Fruit fly (Drosophila melanogaster) whole organism, adult: ENCODE measurements around the gene Archease.

Experiments
- CG11617 ChIP-seq: fragments of 200-800 bp; sonication (Bioruptor generic); optimal IDR thresholded peaks from 2 replicates; lab custom pipeline; 2017; ENCODE audit warnings: mild to moderate bottlenecking, missing biosample characterization, missing genetic modification reagents, missing genetic modification characterization
- CG12768 ChIP-seq: fragments of 200-800 bp; sonication (Bioruptor generic); optimal IDR thresholded peaks from 2 replicates; lab custom pipeline; 2017; ENCODE audit warnings: missing biosample characterization, missing genetic modification characterization, mild to moderate bottlenecking, moderate library complexity, missing genetic modification reagents
- CG14711 ChIP-seq: fragments of 200-800 bp; sonication (Bioruptor generic); optimal IDR thresholded peaks from 2 replicates; lab custom pipeline; 2018; ENCODE audit warnings: missing biosample characterization, mild to moderate bottlenecking, missing genetic modification characterization, moderate library complexity
- CG1620 ChIP-seq: fragments of 200-800 bp; sonication (Bioruptor generic); optimal IDR thresholded peaks from 2 replicates; lab custom pipeline; 2016; ENCODE audit warnings: missing biosample characterization, missing genetic modification characterization
- CG33017 ChIP-seq: fragments of 200-800 bp; sonication (Bioruptor generic); optimal IDR thresholded peaks from 2 replicates; lab custom pipeline; 2018; ENCODE audit warnings: missing biosample characterization, mild to moderate bottlenecking, missing genetic modification characterization, moderate library complexity
- CG5204 ChIP-seq: fragments of 200-800 bp; sonication (Bioruptor generic); optimal IDR thresholded peaks from 2 replicates; lab custom pipeline; 2016; ENCODE audit warnings: missing biosample characterization, missing genetic modification characterization
- CG7045 ChIP-seq: fragments of 200-800 bp; sonication (Bioruptor generic); optimal IDR thresholded peaks from 2 replicates; lab custom pipeline; 2017; ENCODE audit warnings: missing biosample characterization, mild to moderate bottlenecking, missing genetic modification characterization
- CG7101 ChIP-seq: fragments of 200-800 bp; sonication (Bioruptor generic); optimal IDR thresholded peaks from 2 replicates; lab custom pipeline; 2018; ENCODE audit warnings: missing biosample characterization, mild to moderate bottlenecking, missing genetic modification characterization, moderate library complexity
- Clk ChIP-seq: fragments of 200-800 bp; sonication (Bioruptor generic); optimal IDR thresholded peaks from 2 replicates; lab custom pipeline; 2017; ENCODE audit warnings: missing biosample characterization, missing genetic modification characterization
- Crg-1 ChIP-seq: fragments of 200-800 bp; sonication (Bioruptor generic); optimal IDR thresholded peaks from 2 replicates; lab custom pipeline; 2016; ENCODE audit warnings: missing biosample characterization, missing genetic modification characterization
- Hr96 ChIP-seq: fragments of 200-800 bp; sonication (Bioruptor generic); optimal IDR thresholded peaks from 2 replicates; lab custom pipeline; 2016; ENCODE audit warnings: missing biosample characterization, missing genetic modification characterization
- Mnt ChIP-seq: fragments of 200-800 bp; sonication (Bioruptor generic); optimal IDR thresholded peaks from 2 replicates; lab custom pipeline; 2016; ENCODE audit warnings: missing biosample characterization, mild to moderate bottlenecking, missing genetic modification characterization
- bab1 ChIP-seq: fragments of 200-800 bp; sonication (Bioruptor generic); optimal IDR thresholded peaks from 3 replicates; lab custom pipeline; 2019; ENCODE audit warnings: missing biosample characterization, mild to moderate bottlenecking, missing genetic modification characterization, moderate library complexity
- cic ChIP-seq: fragments of 200-800 bp; sonication (Bioruptor generic); optimal IDR thresholded peaks from 2 replicates; lab custom pipeline; 2017; ENCODE audit warnings: missing biosample characterization, mild to moderate bottlenecking, missing genetic modification characterization, moderate library complexity
- cnc ChIP-seq, 2 experiments: fragments of >200 bp; optimal IDR thresholded peaks; 2 replicates each; lab custom pipeline; 2017
- kay ChIP-seq: fragments of 200-800 bp; sonication (Bioruptor generic); peaks from one replicate; lab custom pipeline; 2016; ENCODE audit warnings: missing biosample characterization, missing genetic modification characterization, borderline replicate concordance
- ovo ChIP-seq: fragments of 200-800 bp; sonication (Bioruptor generic); optimal IDR thresholded peaks from 2 replicates; lab custom pipeline; 2016; ENCODE audit warnings: missing biosample characterization, missing genetic modification characterization
- pad ChIP-seq: fragments of 200-800 bp; sonication (Bioruptor generic); optimal IDR thresholded peaks from 3 replicates; lab custom pipeline; 2017; ENCODE audit warnings: missing biosample characterization, missing genetic modification characterization, mild to moderate bottlenecking, moderate library complexity, missing genetic modification reagents
- tj ChIP-seq: fragments of 200-800 bp; sonication (Bioruptor generic); optimal IDR thresholded peaks from 3 replicates; lab custom pipeline; 2017; ENCODE audit warnings: missing biosample characterization, mild to moderate bottlenecking, missing genetic modification characterization, moderate library complexity
- toe ChIP-seq: fragments of 200-800 bp; sonication (Bioruptor generic); optimal IDR thresholded peaks from 2 replicates; lab custom pipeline; 2016; ENCODE audit warnings: missing biosample characterization, missing genetic modification characterization

Gene Archease

DNA sequence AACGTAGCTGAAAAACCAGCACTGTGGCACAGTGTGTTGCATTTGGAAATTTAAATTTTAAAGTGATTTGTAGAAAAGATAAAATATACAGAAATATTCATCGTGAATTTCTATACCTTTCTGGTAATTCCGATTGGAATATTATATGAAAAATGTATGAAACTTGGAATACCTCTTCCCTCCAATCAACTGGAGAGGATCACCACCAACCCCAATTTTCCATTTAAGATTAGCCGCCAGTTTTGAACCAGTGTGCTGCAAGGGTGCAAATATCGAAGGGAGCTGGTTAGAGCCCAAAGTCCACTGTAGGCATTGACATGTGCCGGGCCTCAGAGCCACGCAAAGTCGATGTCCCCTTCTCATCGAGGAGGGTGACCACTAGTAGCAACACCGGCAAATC lies 19.6 kb downstream of the Archease start:
- TF ChIP-seq CG11617 (GFP tag; lab: Kevin White, UChicago) (no peak), CG5204 (GFP tag; lab: Kevin White, UChicago) (no peak), CG7101 (tag; lab: Kevin White, UChicago) (no peak), cnc (optimal IDR thresholded peaks at IDR 0.05; lab: Kevin White, UChicago) (no peak), bab1 (GFP tag; lab: Kevin White, UChicago) (no peak), Clk (GFP tag; lab: Kevin White, UChicago) (no peak), tj (GFP tag; lab: Kevin White, UChicago) (no peak), Hr96 (GFP tag; lab: Kevin White, UChicago) (no peak), CG14711 (tag; lab: Kevin White, UChicago) (no peak)

DNA sequence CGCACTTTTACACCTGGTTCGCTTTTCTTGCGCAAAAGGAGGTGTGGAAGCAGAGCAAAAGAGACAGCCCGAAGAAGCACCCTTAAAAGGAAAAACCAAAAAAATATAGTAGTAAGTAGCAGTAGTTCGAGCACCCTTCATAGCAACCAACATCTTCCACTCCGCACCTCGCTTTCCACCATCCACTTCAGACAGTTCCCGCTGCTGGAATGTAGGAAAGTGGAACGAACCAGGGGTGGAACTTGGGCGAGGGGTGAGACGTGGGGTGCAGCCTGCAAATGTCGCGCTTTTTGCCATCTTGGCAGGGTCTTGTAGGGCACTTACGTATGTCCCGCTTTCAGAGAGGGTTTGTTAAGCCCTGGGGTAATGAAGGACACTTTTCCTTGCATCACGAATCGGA lies 20.5 kb downstream of the Archease start:
- TF ChIP-seq CG1620 (GFP tag; lab: Kevin White, UChicago) = no peak
- TF ChIP-seq Crg-1 (GFP tag; lab: Kevin White, UChicago) = no peak
- TF ChIP-seq CG7045 (GFP tag; lab: Kevin White, UChicago) = no peak
- TF ChIP-seq CG5204 (GFP tag; lab: Kevin White, UChicago) = no peak
- no peak for TF ChIP-seq CG7101 (tag; lab: Kevin White, UChicago)
- no peak for TF ChIP-seq toe (GFP tag; lab: Kevin White, UChicago)
- TF ChIP-seq cic (GFP tag; lab: Kevin White, UChicago) = no peak
- no peak for TF ChIP-seq CG33017 (tag; lab: Kevin White, UChicago)
- no peak for TF ChIP-seq CG11617 (GFP tag; lab: Kevin White, UChicago)

DNA sequence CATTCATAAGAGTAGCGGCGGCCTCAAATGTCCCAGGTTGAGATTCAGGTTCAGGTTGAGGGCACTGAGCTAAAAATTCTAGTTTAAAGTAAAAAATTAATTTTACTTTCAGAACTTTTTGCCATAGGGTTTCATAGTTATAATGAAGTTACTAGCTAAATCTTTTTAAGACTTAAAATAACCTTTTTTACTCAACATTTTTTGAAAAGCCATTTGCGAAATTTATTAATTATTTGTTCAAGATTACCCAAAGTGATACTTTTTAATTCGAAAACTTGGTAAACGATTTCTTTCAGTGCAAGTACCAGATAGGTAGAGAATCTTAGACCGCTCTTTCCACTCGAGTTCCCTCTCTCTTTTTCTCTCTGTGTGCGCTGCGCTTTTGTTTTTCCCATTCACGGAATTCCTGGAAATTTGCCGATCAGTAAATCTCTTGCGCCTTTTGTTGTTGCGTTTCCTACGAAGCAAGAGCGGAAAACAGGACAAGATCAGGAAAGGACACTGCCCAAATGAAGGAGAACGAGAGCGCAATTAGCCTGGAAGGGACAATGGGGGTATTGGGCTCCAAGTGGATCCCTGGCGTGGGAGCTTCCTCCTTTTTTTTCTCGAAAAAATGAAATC lies 21.1 kb downstream of the Archease start:
- TF ChIP-seq CG11617 (GFP tag; lab: Kevin White, UChicago) (no peak), pad (GFP tag; lab: Kevin White, UChicago) (no peak), Mnt (GFP tag; lab: Kevin White, UChicago) (no peak), CG33017 (tag; lab: Kevin White, UChicago) (no peak), kay (no peak), CG14711 (tag; lab: Kevin White, UChicago) (no peak), CG7101 (tag; lab: Kevin White, UChicago) (no peak), cic (GFP tag; lab: Kevin White, UChicago) (no peak), Clk (GFP tag; lab: Kevin White, UChicago) (no peak), toe (GFP tag; lab: Kevin White, UChicago) (no peak), ovo (no peak), Crg-1 (GFP tag; lab: Kevin White, UChicago) (no peak), CG1620 (GFP tag; lab: Kevin White, UChicago) (no peak), CG7045 (GFP tag; lab: Kevin White, UChicago) (no peak), Hr96 (GFP tag; lab: Kevin White, UChicago) (no peak)

DNA sequence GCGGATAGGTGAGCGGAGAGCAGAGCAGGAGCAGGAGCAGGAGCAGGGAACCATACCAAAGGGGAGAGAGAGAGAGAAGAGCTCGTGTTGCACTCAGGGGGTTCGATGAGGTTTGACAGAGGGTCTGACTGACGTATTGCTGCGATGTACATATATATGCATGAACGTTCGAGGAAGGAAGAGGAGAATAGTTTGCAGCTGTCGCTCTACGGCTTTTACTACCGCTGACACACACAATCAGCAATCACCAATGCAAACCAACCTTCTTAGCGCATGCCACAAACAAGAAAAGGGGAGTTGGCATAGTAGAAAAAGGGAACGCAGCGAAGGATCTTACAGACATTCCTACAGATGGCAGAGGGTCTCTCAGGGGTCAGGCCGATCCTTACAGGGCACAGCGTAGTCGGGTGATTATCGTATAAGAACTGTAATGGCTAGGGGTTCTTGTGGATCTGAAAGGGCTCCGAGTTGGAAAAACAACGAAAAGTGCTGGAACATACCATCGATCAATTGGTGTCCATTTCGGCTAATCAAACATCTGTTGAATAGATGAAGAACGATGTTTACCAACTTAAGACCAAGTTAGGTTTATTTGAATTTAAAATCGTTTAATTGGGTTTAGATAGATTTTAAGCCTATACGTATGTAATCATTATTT lies 22.3 kb downstream of the Archease start:
- TF ChIP-seq CG7045 (GFP tag; lab: Kevin White, UChicago) = no peak
- no peak for TF ChIP-seq CG1620 (GFP tag; lab: Kevin White, UChicago)
- no peak for TF ChIP-seq toe (GFP tag; lab: Kevin White, UChicago)
- TF ChIP-seq Hr96 (GFP tag; lab: Kevin White, UChicago) = no peak
- no peak for TF ChIP-seq CG14711 (tag; lab: Kevin White, UChicago)
- no peak for TF ChIP-seq CG11617 (GFP tag; lab: Kevin White, UChicago)
- TF ChIP-seq bab1 (GFP tag; lab: Kevin White, UChicago) = no peak
- no peak for TF ChIP-seq tj (GFP tag; lab: Kevin White, UChicago)
- TF ChIP-seq CG7101 (tag; lab: Kevin White, UChicago) = no peak
- no peak for TF ChIP-seq kay
- TF ChIP-seq Clk (GFP tag; lab: Kevin White, UChicago) = no peak

DNA sequence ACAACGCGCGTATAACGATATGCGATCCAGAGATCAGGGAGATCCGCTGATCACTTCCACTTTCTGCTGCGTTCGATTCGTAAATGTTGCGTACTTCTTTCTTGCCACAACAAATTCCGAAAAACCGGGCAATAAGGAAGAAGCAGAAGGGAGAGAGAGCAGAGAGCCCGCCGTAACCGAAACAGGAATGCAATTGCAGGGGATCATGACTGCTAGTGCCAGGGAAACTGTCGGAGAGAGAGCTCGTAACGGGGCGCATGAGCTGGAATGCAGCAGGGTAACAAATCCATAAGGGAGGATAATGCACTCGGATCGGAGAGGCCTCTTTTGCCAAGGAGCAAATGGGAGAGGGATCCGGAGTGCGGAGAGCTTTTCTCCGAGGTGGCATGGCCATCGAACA lies 24.3 kb downstream of the Archease start:
- TF ChIP-seq ovo = no peak
- no peak for TF ChIP-seq Mnt (GFP tag; lab: Kevin White, UChicago)
- no peak for TF ChIP-seq tj (GFP tag; lab: Kevin White, UChicago)
- TF ChIP-seq CG12768 = no peak
- no peak for TF ChIP-seq CG14711 (tag; lab: Kevin White, UChicago)
- no peak for TF ChIP-seq CG5204 (GFP tag; lab: Kevin White, UChicago)

DNA sequence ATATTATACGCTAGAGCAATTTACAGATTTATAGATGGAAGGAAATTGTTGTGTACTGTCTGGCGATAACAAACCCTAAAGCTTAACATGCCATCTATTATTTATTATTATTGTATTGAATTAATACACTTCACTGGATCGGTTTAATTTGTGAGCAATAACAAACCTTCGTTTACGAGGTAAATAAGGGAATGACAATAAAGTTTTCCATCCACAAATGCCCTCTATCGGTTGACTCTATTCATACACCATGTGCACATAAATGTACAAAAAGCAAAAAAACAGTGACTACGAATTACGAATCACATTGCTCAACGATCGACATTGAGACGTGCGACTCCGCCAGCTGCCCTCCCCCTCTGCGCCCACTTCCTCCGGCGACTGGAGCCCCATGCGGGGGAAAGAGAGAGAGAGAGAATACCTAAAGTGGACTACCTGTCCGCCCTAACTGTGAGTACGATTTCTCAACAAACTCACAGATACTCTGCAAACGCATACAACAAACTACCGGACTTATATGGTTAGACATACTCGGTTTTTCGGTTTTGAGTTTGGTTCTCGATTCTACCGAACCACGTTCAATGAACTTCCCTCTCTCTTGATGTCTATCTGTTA lies 25.8 kb downstream of the Archease start:
- TF ChIP-seq CG7101 (tag; lab: Kevin White, UChicago) (no peak), CG33017 (tag; lab: Kevin White, UChicago) (no peak), CG7045 (GFP tag; lab: Kevin White, UChicago) (no peak), Clk (GFP tag; lab: Kevin White, UChicago) (no peak), toe (GFP tag; lab: Kevin White, UChicago) (no peak), CG11617 (GFP tag; lab: Kevin White, UChicago) (no peak), ovo (no peak), CG12768 (no peak), CG14711 (tag; lab: Kevin White, UChicago) (no peak), tj (GFP tag; lab: Kevin White, UChicago) (no peak), cic (GFP tag; lab: Kevin White, UChicago) (no peak), Mnt (GFP tag; lab: Kevin White, UChicago) (no peak), cnc (optimal IDR thresholded peaks at IDR 0.05; lab: Kevin White, UChicago) (no peak), Crg-1 (GFP tag; lab: Kevin White, UChicago) (no peak)
